Worm (Caenorhabditis elegans): Measurements from ENCODE around the gene nsph-4.2.

DNA sequence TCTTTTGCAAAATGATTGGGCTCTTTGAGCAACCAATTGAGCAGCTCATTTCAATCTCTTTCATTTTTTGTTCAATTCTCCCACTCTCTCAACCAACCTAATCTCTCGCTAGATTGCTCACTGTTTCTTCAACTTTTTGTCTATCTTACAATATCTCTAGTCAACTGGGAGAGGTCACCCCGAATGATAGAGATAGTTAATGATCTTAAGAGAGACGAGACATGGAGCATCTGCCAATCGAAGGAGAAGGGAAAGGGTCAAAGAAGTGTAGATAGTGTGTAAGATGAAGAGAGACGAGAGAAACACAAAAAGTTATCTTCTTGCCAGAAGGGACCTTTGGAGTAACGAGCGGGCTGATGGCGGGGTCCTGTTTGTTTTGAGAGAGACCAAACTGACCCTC, 49.3 kb upstream of the nsph-4.2 start:
- TF ChIP-seq flt-1 (GFP tag; IDR thresholded peaks at IDR 0.05) (no peak), ztf-29 (GFP tag; IDR thresholded peaks at IDR 0.05) (no peak), T22C8.4 (GFP tag; IDR thresholded peaks at IDR 0.05) (no peak), klf-2 (GFP tag; conservative IDR thresholded peaks at IDR 0.05) (no peak), ref-1 (GFP tag; conservative IDR thresholded peaks at IDR 0.05) (no peak)

Data from whole organism, midembryonic.